Fruit fly (Drosophila melanogaster): Measurements from ENCODE around the gene out.

out gene

dm6 chrX:19291780-19292605, 29.9 kb downstream of the out start (continued):
- no peak for TF ChIP-seq CG15269 (tag; optimal IDR thresholded peaks at IDR 0.05)
- TF ChIP-seq CG9797 (GFP tag; optimal IDR thresholded peaks at IDR 0.05): no peak
- no peak for TF ChIP-seq odd (GFP tag; optimal IDR thresholded peaks at IDR 0.05)
- TF ChIP-seq Lpt (GFP tag; optimal IDR thresholded peaks at IDR 0.05): no peak
- no peak for TF ChIP-seq Atf-2 (GFP tag; optimal IDR thresholded peaks at IDR 0.05)
- no peak for TF ChIP-seq CG11093 (GFP tag; IDR thresholded peaks at IDR 0.05)
- peak; percentile 0 for TF ChIP-seq fu2 (GFP tag; optimal IDR thresholded peaks at IDR 0.05)
- no peak for TF ChIP-seq Mad (GFP tag; optimal IDR thresholded peaks at IDR 0.05)
- no peak for TF ChIP-seq Gug (GFP tag; IDR thresholded peaks at IDR 0.05)
- TF ChIP-seq Six4 (GFP tag; optimal IDR thresholded peaks at IDR 0.05): no peak
- TF ChIP-seq Adf1 (GFP tag; IDR thresholded peaks at IDR 0.05): no peak
- no peak for TF ChIP-seq B-H2 (GFP tag; optimal IDR thresholded peaks at IDR 0.05)
- peak; percentile 25 for TF ChIP-seq CG3281 (GFP tag; optimal IDR thresholded peaks at IDR 0.05)
- TF ChIP-seq cato (GFP tag; optimal IDR thresholded peaks at IDR 0.05; ENCODE audit: borderline replicate concordance): no peak
- TF ChIP-seq Hsf (GFP tag; optimal IDR thresholded peaks at IDR 0.05): no peak
- TF ChIP-seq pho (GFP tag; optimal IDR thresholded peaks at IDR 0.05): peak; percentile 24
- no peak for TF ChIP-seq CG17802 (tag; optimal IDR thresholded peaks at IDR 0.05)
- TF ChIP-seq fd3F (GFP tag; optimal IDR thresholded peaks at IDR 0.05): no peak
- no peak for TF ChIP-seq CG16779 (GFP tag; IDR thresholded peaks at IDR 0.05)
- peak; percentile 42 for TF ChIP-seq D19A (tag; optimal IDR thresholded peaks at IDR 0.05)
- no peak for TF ChIP-seq da (GFP tag; optimal IDR thresholded peaks at IDR 0.05)
- no peak for TF ChIP-seq HLH54F (GFP tag; optimal IDR thresholded peaks at IDR 0.05)
- TF ChIP-seq mirr (GFP tag; optimal IDR thresholded peaks at IDR 0.05): peak; percentile 42
- TF ChIP-seq vnd (GFP tag; IDR thresholded peaks at IDR 0.05; ENCODE audit: partially characterized antibody): 0 out of 3 replicates have a peak, but pooled peaks have one; percentile 19
- TF ChIP-seq chinmo (GFP tag; IDR thresholded peaks at IDR 0.05; ENCODE audit: partially characterized antibody): 0 out of 4 replicates have a peak, but pooled peaks have one; percentile 31
- TF ChIP-seq CG7556 (GFP tag; optimal IDR thresholded peaks at IDR 0.05): no peak
- 0 out of 3 replicates have a peak, but pooled peaks have one; percentile 18 for TF ChIP-seq CG16813 (GFP tag; IDR thresholded peaks at IDR 0.05; ENCODE audit: partially characterized antibody)
- TF ChIP-seq gem (tag; optimal IDR thresholded peaks at IDR 0.05): peak; percentile 22
- no peak for TF ChIP-seq ap (GFP tag; IDR thresholded peaks at IDR 0.05)
- TF ChIP-seq CG10366 (GFP tag; IDR thresholded peaks at IDR 0.05): no peak
- no peak for TF ChIP-seq CG31365 (tag; optimal IDR thresholded peaks at IDR 0.05)
- no peak for TF ChIP-seq jigr1 (GFP tag; IDR thresholded peaks at IDR 0.05)
- TF ChIP-seq lilli (GFP tag; optimal IDR thresholded peaks at IDR 0.05): peak; percentile 4
- no peak for TF ChIP-seq Jarid2 (GFP tag; optimal IDR thresholded peaks at IDR 0.05)
- no peak for TF ChIP-seq CG11723 (GFP tag; optimal IDR thresholded peaks at IDR 0.05)
- peak; percentile 35 for TF ChIP-seq Dip3 (GFP tag; optimal IDR thresholded peaks at IDR 0.05)
- TF ChIP-seq CG1647 (GFP tag; optimal IDR thresholded peaks at IDR 0.05): no peak
- TF ChIP-seq D19B (GFP tag; optimal IDR thresholded peaks at IDR 0.05): peak; percentile 8
- no peak for TF ChIP-seq HmgZ (tag; optimal IDR thresholded peaks at IDR 0.05)
- no peak for TF ChIP-seq CG10959 (GFP tag; IDR thresholded peaks at IDR 0.05)
- TF ChIP-seq CG2678 (tag; optimal IDR thresholded peaks at IDR 0.05): peak; percentile 14
- no peak for TF ChIP-seq CG13624 (GFP tag; optimal IDR thresholded peaks at IDR 0.05)
- no peak for TF ChIP-seq CG10267 (tag; optimal IDR thresholded peaks at IDR 0.05)
- peak; percentile 67; the same call in 2 of the 3 replicates for TF ChIP-seq z (GFP tag; IDR thresholded peaks at IDR 0.05)
- TF ChIP-seq nom (GFP tag; optimal IDR thresholded peaks at IDR 0.05): no peak
- TF ChIP-seq Meics (GFP tag; optimal IDR thresholded peaks at IDR 0.05): peak; percentile 18
- TF ChIP-seq run (tag; optimal IDR thresholded peaks at IDR 0.05): no peak
- TF ChIP-seq Med (GFP tag): peak; percentile 73
- no peak for TF ChIP-seq Lhr (GFP tag; optimal IDR thresholded peaks at IDR 0.05)

Data from whole organism, embryonic.